Fruit fly (Drosophila melanogaster) Kc167 (cell line): ENCODE measurements around the gene MCU.

Experiments used
- Sin3A ChIP-seq: fragments of >200 bp; optimal IDR thresholded peaks from 2 replicates; lab custom pipeline; 2018; ENCODE audit warnings: missing external identifiers
- h ChIP-seq: fragments of >200 bp; optimal IDR thresholded peaks from 3 replicates; lab custom pipeline; 2018; ENCODE audit warnings: missing external identifiers
- psq ChIP-seq: fragments of >200 bp; optimal IDR thresholded peaks from 2 replicates; lab custom pipeline; 2017; ENCODE audit warnings: missing external identifiers
- ttk ChIP-seq: sonication (Bioruptor generic); optimal IDR thresholded peaks from 2 replicates; lab custom pipeline; 2017; ENCODE audit warnings: missing external identifiers

DNA sequence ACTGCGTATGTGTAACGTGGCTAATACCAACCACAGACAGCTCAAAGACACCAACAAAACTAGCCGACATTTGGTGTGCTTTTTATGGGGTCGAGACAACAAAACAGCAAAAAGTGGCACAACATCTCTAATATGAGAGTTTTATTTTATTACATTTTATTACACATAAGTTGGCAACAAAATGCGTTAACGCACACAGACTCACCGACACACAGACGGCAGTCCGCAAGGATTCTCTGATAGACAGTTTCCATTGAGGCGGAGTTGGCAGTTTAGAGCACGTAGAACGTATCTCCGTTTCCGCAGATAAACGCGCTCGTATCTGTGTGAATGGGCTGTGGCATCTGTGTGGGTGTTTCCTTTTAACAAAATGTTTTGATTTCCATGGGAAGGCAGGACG lies 42.5 kb upstream of the MCU start:
- TF ChIP-seq h (lab: Kevin White, UChicago) (no peak), psq (lab: Kevin White, UChicago) (no peak), Sin3A (lab: Kevin White, UChicago) (no peak), ttk (lab: Kevin White, UChicago) (no peak)
